Fruit fly (Drosophila melanogaster) whole organism, adult: ENCODE results near the gene TwdlY.

Experiments
- CG11617 ChIP-seq: fragments of 200-800 bp; sonication (Bioruptor generic); optimal IDR thresholded peaks from 2 replicates; lab custom pipeline; 2017; ENCODE audit warnings: mild to moderate bottlenecking, missing biosample characterization, missing genetic modification reagents, missing genetic modification characterization
- CG12768 ChIP-seq: fragments of 200-800 bp; sonication (Bioruptor generic); optimal IDR thresholded peaks from 2 replicates; lab custom pipeline; 2017; ENCODE audit warnings: missing biosample characterization, missing genetic modification characterization, mild to moderate bottlenecking, moderate library complexity, missing genetic modification reagents
- CG14711 ChIP-seq: fragments of 200-800 bp; sonication (Bioruptor generic); optimal IDR thresholded peaks from 2 replicates; lab custom pipeline; 2018; ENCODE audit warnings: missing biosample characterization, mild to moderate bottlenecking, missing genetic modification characterization, moderate library complexity
- CG1620 ChIP-seq: fragments of 200-800 bp; sonication (Bioruptor generic); optimal IDR thresholded peaks from 2 replicates; lab custom pipeline; 2016; ENCODE audit warnings: missing biosample characterization, missing genetic modification characterization
- CG33017 ChIP-seq: fragments of 200-800 bp; sonication (Bioruptor generic); optimal IDR thresholded peaks from 2 replicates; lab custom pipeline; 2018; ENCODE audit warnings: missing biosample characterization, mild to moderate bottlenecking, missing genetic modification characterization, moderate library complexity
- CG5204 ChIP-seq: fragments of 200-800 bp; sonication (Bioruptor generic); optimal IDR thresholded peaks from 2 replicates; lab custom pipeline; 2016; ENCODE audit warnings: missing biosample characterization, missing genetic modification characterization
- CG7045 ChIP-seq: fragments of 200-800 bp; sonication (Bioruptor generic); optimal IDR thresholded peaks from 2 replicates; lab custom pipeline; 2017; ENCODE audit warnings: missing biosample characterization, mild to moderate bottlenecking, missing genetic modification characterization
- Clk ChIP-seq: fragments of 200-800 bp; sonication (Bioruptor generic); optimal IDR thresholded peaks from 2 replicates; lab custom pipeline; 2017; ENCODE audit warnings: missing biosample characterization, missing genetic modification characterization
- Hr96 ChIP-seq: fragments of 200-800 bp; sonication (Bioruptor generic); optimal IDR thresholded peaks from 2 replicates; lab custom pipeline; 2016; ENCODE audit warnings: missing biosample characterization, missing genetic modification characterization
- Mnt ChIP-seq: fragments of 200-800 bp; sonication (Bioruptor generic); optimal IDR thresholded peaks from 2 replicates; lab custom pipeline; 2016; ENCODE audit warnings: missing biosample characterization, mild to moderate bottlenecking, missing genetic modification characterization
- kay ChIP-seq: fragments of 200-800 bp; sonication (Bioruptor generic); peaks from one replicate; lab custom pipeline; 2016; ENCODE audit warnings: missing biosample characterization, missing genetic modification characterization, borderline replicate concordance
- ovo ChIP-seq: fragments of 200-800 bp; sonication (Bioruptor generic); optimal IDR thresholded peaks from 2 replicates; lab custom pipeline; 2016; ENCODE audit warnings: missing biosample characterization, missing genetic modification characterization
- toe ChIP-seq: fragments of 200-800 bp; sonication (Bioruptor generic); optimal IDR thresholded peaks from 2 replicates; lab custom pipeline; 2016; ENCODE audit warnings: missing biosample characterization, missing genetic modification characterization

DNA sequence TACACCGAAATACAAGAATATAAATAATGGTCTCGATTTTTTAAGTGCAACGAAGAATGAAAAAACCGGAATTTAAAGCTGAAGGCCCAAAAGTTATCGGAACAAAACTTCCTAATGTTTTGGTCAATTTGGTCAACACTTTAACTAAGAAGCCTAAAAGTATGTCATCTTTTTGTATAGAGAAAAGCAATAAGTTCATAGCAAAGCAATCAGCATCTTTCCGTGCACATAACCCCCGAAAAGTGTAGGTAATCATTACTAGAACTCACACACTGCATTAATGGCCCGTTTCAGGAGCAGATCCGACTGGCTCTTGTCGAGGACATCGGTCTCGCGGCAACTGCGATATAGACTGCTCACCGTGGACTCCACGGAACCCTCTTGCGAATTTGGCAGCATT is 9.6 kb downstream of the TwdlY start:
- TF ChIP-seq Hr96 (GFP tag; lab: Kevin White, UChicago) (no peak), CG1620 (no peak), Clk (GFP tag; lab: Kevin White, UChicago) (no peak), Mnt (no peak), CG12768 (no peak), CG14711 (tag; lab: Kevin White, UChicago) (no peak), CG5204 (GFP tag; lab: Kevin White, UChicago) (no peak), kay (GFP tag; lab: Kevin White, UChicago) (no peak), CG33017 (tag; lab: Kevin White, UChicago) (no peak), ovo (no peak), toe (GFP tag; lab: Kevin White, UChicago) (no peak), CG11617 (GFP tag; lab: Kevin White, UChicago) (no peak), CG7045 (GFP tag; lab: Kevin White, UChicago) (no peak)
